Worm (Caenorhabditis elegans): ENCODE measurements around the gene Y57E12AL.1.

- no peak for TF ChIP-seq F13C5.2 (tag; optimal IDR thresholded peaks at IDR 0.05)
- no peak for TF ChIP-seq ama-1 (optimal IDR thresholded peaks at IDR 0.05)
These were observed 15.8 kb downstream of the Y57E12AL.1 start for ce11 chrV:7076161-7076560.

All from whole organism, early embryonic.